Worm (Caenorhabditis elegans): Measurements from ENCODE around the gene F32D8.5.
A peak's percentile ranks its signal among the peaks of the same experiment; 100 is the strongest.

The F32D8.5 gene

DNA sequence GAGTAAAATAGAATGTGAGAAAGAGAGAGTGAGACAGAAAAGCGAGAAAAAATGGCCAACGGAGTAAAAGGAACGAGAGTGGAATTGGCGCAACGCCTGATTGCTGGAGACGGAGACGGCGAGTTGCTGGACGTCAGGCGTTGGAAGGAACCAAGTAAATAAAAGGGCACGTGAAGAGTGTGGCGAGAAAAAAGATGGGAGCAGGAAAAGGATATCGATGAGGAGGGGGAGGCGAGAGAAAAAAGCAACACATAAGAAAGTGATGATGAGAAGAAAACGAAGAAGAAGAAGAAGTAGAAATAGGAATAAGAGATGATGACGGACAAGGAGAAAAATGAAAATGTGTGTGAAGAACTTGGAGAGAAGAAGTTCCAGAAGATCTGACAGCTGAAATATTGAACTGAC lies 23.1 kb upstream of the F32D8.5 start (continued):
- TF ChIP-seq lsy-2 (tag; optimal IDR thresholded peaks at IDR 0.05) = peak; percentile 73 to 84
- TF ChIP-seq fos-1 (tag; optimal IDR thresholded peaks at IDR 0.05) = peak; percentile 78
- TF ChIP-seq hlh-17 (GFP tag; optimal IDR thresholded peaks at IDR 0.05; ENCODE audit: borderline replicate concordance) = no peak
- TF ChIP-seq F16B12.6 (tag; optimal IDR thresholded peaks at IDR 0.05) = no peak
- peak; percentile 72 for TF ChIP-seq pag-3 (tag; optimal IDR thresholded peaks at IDR 0.05; ENCODE audit: borderline replicate concordance, insufficient read depth)
- peak; percentile 95 for TF ChIP-seq nhr-20 (tag; optimal IDR thresholded peaks at IDR 0.05)
- TF ChIP-seq aly-2 (tag; optimal IDR thresholded peaks at IDR 0.05) = no peak
- TF ChIP-seq nhr-47 (tag; optimal IDR thresholded peaks at IDR 0.05) = peak; percentile 88
- TF ChIP-seq nhr-85 (tag) = peak; percentile 95
- TF ChIP-seq fkh-8 (tag; optimal IDR thresholded peaks at IDR 0.05) = peak; percentile 89
- TF ChIP-seq skn-1 (tag; optimal IDR thresholded peaks at IDR 0.05) = peak; percentile 56
- TF ChIP-seq aha-1 (tag; optimal IDR thresholded peaks at IDR 0.05) = no peak
- TF ChIP-seq ets-5 (GFP tag; IDR thresholded peaks at IDR 0.05) = no peak
- no peak for TF ChIP-seq C04F5.9 (tag; optimal IDR thresholded peaks at IDR 0.05)
- no peak for TF ChIP-seq hlh-4 (tag; optimal IDR thresholded peaks at IDR 0.05)
- no peak for TF ChIP-seq vab-15 (tag; optimal IDR thresholded peaks at IDR 0.05)
- no peak for TF ChIP-seq elt-2 (tag; optimal IDR thresholded peaks at IDR 0.05)
- peak; percentile 93 for TF ChIP-seq snu-23 (GFP tag; optimal IDR thresholded peaks at IDR 0.05)
- TF ChIP-seq Y116A8C.19 (tag; optimal IDR thresholded peaks at IDR 0.05; ENCODE audit: borderline replicate concordance) = no peak
- TF ChIP-seq C16A3.4 (tag; optimal IDR thresholded peaks at IDR 0.05) = peak; percentile 44
- peak; percentile 79 to 95 for TF ChIP-seq mdl-1 (tag; optimal IDR thresholded peaks at IDR 0.05)
- no peak for TF ChIP-seq efl-3 (GFP tag; optimal IDR thresholded peaks at IDR 0.05)
- TF ChIP-seq alr-1 (tag; optimal IDR thresholded peaks at IDR 0.05; ENCODE audit: borderline replicate concordance) = no peak
- peak; percentile 55 for TF ChIP-seq sup-37 (GFP tag; optimal IDR thresholded peaks at IDR 0.05)
- peak; percentile 10 for TF ChIP-seq nhr-11 (tag; optimal IDR thresholded peaks at IDR 0.05)
- no peak for TF ChIP-seq unc-98 (GFP tag; IDR thresholded peaks at IDR 0.05)
- TF ChIP-seq xbp-1 (tag; optimal IDR thresholded peaks at IDR 0.05) = peak; percentile 70
- TF ChIP-seq fkh-4 (tag; optimal IDR thresholded peaks at IDR 0.05; ENCODE audit: borderline replicate concordance) = no peak
- TF ChIP-seq nhr-71 (tag; optimal IDR thresholded peaks at IDR 0.05) = peak; percentile 97
- peak; percentile 83 for TF ChIP-seq irx-1 (tag; optimal IDR thresholded peaks at IDR 0.05)
- peak; percentile 56 for TF ChIP-seq unc-130 (tag; optimal IDR thresholded peaks at IDR 0.05)
- TF ChIP-seq zip-4 (GFP tag; optimal IDR thresholded peaks at IDR 0.05) = no peak
- peak; percentile 92 for TF ChIP-seq mep-1 (tag; optimal IDR thresholded peaks at IDR 0.05)
- peak; percentile 84 for TF ChIP-seq swsn-7 (tag; optimal IDR thresholded peaks at IDR 0.05)
- TF ChIP-seq ceh-8 (GFP tag; optimal IDR thresholded peaks at IDR 0.05) = no peak
- no peak for TF ChIP-seq lin-15B (tag; optimal IDR thresholded peaks at IDR 0.05)
- TF ChIP-seq nhr-76 (tag; optimal IDR thresholded peaks at IDR 0.05) = no peak
- no peak for TF ChIP-seq ama-1 (optimal IDR thresholded peaks at IDR 0.05)

DNA sequence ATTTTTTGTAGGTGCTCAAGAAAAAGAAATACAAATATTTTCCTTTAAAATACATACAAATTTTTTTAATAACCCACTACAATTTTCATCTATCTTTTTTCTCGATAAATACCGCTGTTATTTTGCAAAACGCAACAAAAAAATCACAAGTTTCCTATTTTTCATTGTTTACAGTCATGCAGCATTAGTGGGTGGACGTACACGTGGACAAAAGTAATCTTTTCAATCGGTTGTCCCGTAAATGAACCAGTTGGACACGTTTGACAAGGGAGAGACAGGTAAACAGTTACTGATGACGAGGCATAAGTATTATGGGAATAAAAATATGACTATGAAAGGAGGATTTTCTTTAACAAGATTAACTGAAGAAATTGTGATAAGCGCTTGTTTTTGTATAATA lies 21.4 kb upstream of the F32D8.5 start:
- peak; percentile 36 for TF ChIP-seq dsc-1 (tag; optimal IDR thresholded peaks at IDR 0.05)
- TF ChIP-seq lin-35 (GFP tag; optimal IDR thresholded peaks at IDR 0.05) = peak in 1 of 2 experiments; percentile 23
- peak; percentile 47 for TF ChIP-seq snu-23 (GFP tag; optimal IDR thresholded peaks at IDR 0.05)
- peak; percentile 46 for TF ChIP-seq lin-14 (GFP tag; optimal IDR thresholded peaks at IDR 0.05)
- peak in 1 of 2 experiments; percentile 56 for TF ChIP-seq mdl-1 (tag; optimal IDR thresholded peaks at IDR 0.05)
- no peak for TF ChIP-seq pqm-1 (tag; optimal IDR thresholded peaks at IDR 0.05)
- no peak for TF ChIP-seq hpl-2 (GFP tag; optimal IDR thresholded peaks at IDR 0.05)
- TF ChIP-seq nhr-85 (tag) = peak; percentile 8
- peak; percentile 13 for TF ChIP-seq nhr-71 (tag; optimal IDR thresholded peaks at IDR 0.05)
- TF ChIP-seq unc-62 (GFP tag; optimal IDR thresholded peaks at IDR 0.05) = no peak
- TF ChIP-seq xbp-1 (tag; optimal IDR thresholded peaks at IDR 0.05) = peak; percentile 46
- TF ChIP-seq nhr-20 (tag; optimal IDR thresholded peaks at IDR 0.05) = peak; percentile 24
- TF ChIP-seq fkh-10 (GFP tag; optimal IDR thresholded peaks at IDR 0.05) = no peak
- no peak for TF ChIP-seq F16B12.6 (tag; optimal IDR thresholded peaks at IDR 0.05)
- peak in 1 of 6 experiments; percentile 41 for TF ChIP-seq elt-3 (tag; optimal IDR thresholded peaks at IDR 0.05)
- TF ChIP-seq unc-130 (tag; optimal IDR thresholded peaks at IDR 0.05) = no peak
- no peak for TF ChIP-seq efl-1 (optimal IDR thresholded peaks at IDR 0.05)
- peak in 1 of 2 experiments; percentile 76 for TF ChIP-seq efl-1 (GFP tag; optimal IDR thresholded peaks at IDR 0.05 in 1 of 2)
